Fruit fly (Drosophila melanogaster): ENCODE measurements around the gene CG43702.

dm6 chr3L:21299203-21299602 is 728 bp downstream of the CG43702 start:
- TF ChIP-seq Pif1A (GFP tag; optimal IDR thresholded peaks at IDR 0.05) (no peak), CG34367 (tag; optimal IDR thresholded peaks at IDR 0.05) (no peak), Ets98B (GFP tag; IDR thresholded peaks at IDR 0.05) (no peak)

Data from whole organism, pupa.